Fruit fly (Drosophila melanogaster) whole organism, embryonic: ENCODE measurements around the gene CG5808.

Experiments
- CG10274 ChIP-seq: fragments of 200-800 bp; sonication (Bioruptor generic); optimal IDR thresholded peaks from 3 replicates; lab custom pipeline; 2017; ENCODE audit warnings: missing biosample characterization, mild to moderate bottlenecking, missing genetic modification characterization
- CG10979 ChIP-seq: fragments of 200-800 bp; sonication (Bioruptor generic); optimal IDR thresholded peaks from 2 replicates; lab custom pipeline; 2018; ENCODE audit warnings: missing biosample characterization, mild to moderate bottlenecking, missing genetic modification characterization, moderate library complexity
- CG11456 ChIP-seq: fragments of 200-800 bp; sonication (Bioruptor generic); IDR thresholded peaks from 3 replicates; pipeline ENCODE4 v1.3.6; 2022; ENCODE audit warnings: missing biosample characterization, missing genetic modification characterization
- CG11560 ChIP-seq: fragments of 200-800 bp; sonication (Bioruptor generic); IDR thresholded peaks from 3 replicates; pipeline ENCODE4 v1.3.6; 2022; ENCODE audit warnings: missing biosample characterization, missing genetic modification characterization
- CG11723 ChIP-seq: fragments of 200-800 bp; sonication (Bioruptor generic); optimal IDR thresholded peaks from 2 replicates; lab custom pipeline; 2017; ENCODE audit warnings: missing biosample characterization, mild to moderate bottlenecking, missing genetic modification characterization
- CG15696 ChIP-seq: fragments of 200-800 bp; sonication (Bioruptor generic); optimal IDR thresholded peaks from 2 replicates; lab custom pipeline; 2019; ENCODE audit warnings: missing biosample characterization, mild to moderate bottlenecking, missing genetic modification characterization, moderate library complexity
- CG1603 ChIP-seq: fragments of 200-800 bp; sonication (Bioruptor generic); optimal IDR thresholded peaks from 2 replicates; lab custom pipeline; 2019; ENCODE audit warnings: missing biosample characterization, mild to moderate bottlenecking, missing genetic modification characterization, moderate library complexity
- CG17359 ChIP-seq: fragments of 200-800 bp; sonication (Bioruptor generic); optimal IDR thresholded peaks from 3 replicates; lab custom pipeline; 2018; ENCODE audit warnings: missing biosample characterization, mild to moderate bottlenecking, missing genetic modification characterization, moderate library complexity
- CG17912 ChIP-seq: fragments of 200-800 bp; sonication (Bioruptor generic); optimal IDR thresholded peaks from 2 replicates; lab custom pipeline; 2018; ENCODE audit warnings: missing biosample characterization, mild to moderate bottlenecking, missing genetic modification characterization
- CG18599 ChIP-seq: fragments of 200-800 bp; sonication (Bioruptor generic); optimal IDR thresholded peaks from 3 replicates; lab custom pipeline; 2017; ENCODE audit warnings: missing biosample characterization, missing genetic modification characterization, mild to moderate bottlenecking, moderate library complexity, missing genetic modification reagents
- CG33557 ChIP-seq: fragments of 200-800 bp; sonication (Bioruptor generic); optimal IDR thresholded peaks from 2 replicates; lab custom pipeline; 2019; ENCODE audit warnings: missing biosample characterization, mild to moderate bottlenecking, missing genetic modification characterization, moderate library complexity
- CG4617 ChIP-seq: fragments of 200-800 bp; sonication (Bioruptor generic); optimal IDR thresholded peaks from 3 replicates; lab custom pipeline; 2016; ENCODE audit warnings: missing biosample characterization, missing genetic modification characterization, borderline replicate concordance
- CG4707 ChIP-seq: fragments of 200-800 bp; sonication (Bioruptor generic); optimal IDR thresholded peaks from 2 replicates; lab custom pipeline; 2018; ENCODE audit warnings: missing biosample characterization, mild to moderate bottlenecking, missing genetic modification characterization, moderate library complexity
- CG4854 ChIP-seq: fragments of 200-800 bp; sonication (Bioruptor generic); optimal IDR thresholded peaks from 2 replicates; lab custom pipeline; 2016; ENCODE audit warnings: missing biosample characterization, missing genetic modification characterization, inconsistent platforms
- CG5953 ChIP-seq: fragments of 200-800 bp; sonication (Bioruptor generic); IDR thresholded peaks from 2 replicates; pipeline ENCODE4 v1.3.6; 2022; ENCODE audit warnings: missing biosample characterization, missing genetic modification characterization
- CG6791 ChIP-seq: fragments of 200-800 bp; sonication (Bioruptor generic); IDR thresholded peaks from 3 replicates; pipeline ENCODE4 v1.3.6; 2022; ENCODE audit warnings: missing biosample characterization, missing genetic modification characterization; ENCODE audit not compliant: partially characterized antibody
- CG7963 ChIP-seq: fragments of 200-800 bp; sonication (Bioruptor generic); IDR thresholded peaks from 3 replicates; pipeline ENCODE4 v1.3.6; 2022; ENCODE audit warnings: missing biosample characterization, missing genetic modification characterization; ENCODE audit not compliant: partially characterized antibody
- CG8290 ChIP-seq, 3 experiments: fragments of 200-800 bp; sonication (Bioruptor generic); optimal IDR thresholded peaks; 2 replicates each; lab custom pipeline; 2016 to 2019; ENCODE audit warnings: missing biosample characterization in 3 of 3, missing genetic modification characterization in 3 of 3, mild to moderate bottlenecking in 2 of 3, moderate library complexity in 1 of 3
- Deaf1 ChIP-seq: fragments of 200-800 bp; optimal IDR thresholded peaks from 3 replicates; lab custom pipeline; 2019; ENCODE audit warnings: missing biosample characterization, mild to moderate bottlenecking, missing genetic modification characterization, moderate library complexity
- Dip3 ChIP-seq: fragments of 200-800 bp; sonication (Bioruptor generic); optimal IDR thresholded peaks from 3 replicates; lab custom pipeline; 2016; ENCODE audit warnings: missing biosample characterization, missing genetic modification characterization
- Doc2 ChIP-seq: fragments of 200-800 bp; sonication (Bioruptor generic); IDR thresholded peaks from 2 replicates; pipeline ENCODE4 v1.3.6; 2022; ENCODE audit warnings: missing biosample characterization, missing genetic modification characterization
- Dp ChIP-seq: fragments of 200-800 bp; sonication (Bioruptor generic); optimal IDR thresholded peaks from 2 replicates; lab custom pipeline; 2018; ENCODE audit warnings: missing biosample characterization, mild to moderate bottlenecking, missing genetic modification characterization, moderate library complexity
- E2f1 ChIP-seq: fragments of 200-800 bp; sonication (Bioruptor generic); IDR thresholded peaks from 2 replicates; pipeline ENCODE4 v1.3.6; 2022; ENCODE audit warnings: missing biosample characterization, missing genetic modification characterization
- E2f2 ChIP-seq: fragments of 200-800 bp; sonication (Bioruptor generic); IDR thresholded peaks from 2 replicates; pipeline ENCODE4 v1.3.6; 2022; ENCODE audit warnings: missing biosample characterization, missing genetic modification characterization
- H2.0 ChIP-seq: fragments of 200-800 bp; sonication (Bioruptor generic); IDR thresholded peaks from 2 replicates; pipeline ENCODE4 v1.3.6; 2022; ENCODE audit warnings: missing biosample characterization, missing genetic modification characterization
- Nf-YC ChIP-seq: fragments of 200-800 bp; optimal IDR thresholded peaks from 3 replicates; lab custom pipeline; 2019; ENCODE audit warnings: missing biosample characterization, mild to moderate bottlenecking, missing genetic modification characterization, moderate library complexity
- Ssrp ChIP-seq: fragments of 200-800 bp; sonication (Bioruptor generic); optimal IDR thresholded peaks from 2 replicates; lab custom pipeline; 2018; ENCODE audit warnings: missing biosample characterization, mild to moderate bottlenecking, missing genetic modification characterization, moderate library complexity
- Xrp1 ChIP-seq: fragments of 200-800 bp; sonication (Bioruptor generic); IDR thresholded peaks from 2 replicates; pipeline ENCODE4 v1.3.6; 2022; ENCODE audit warnings: missing biosample characterization, missing genetic modification characterization
- bbx ChIP-seq: fragments of 200-800 bp; sonication (Bioruptor generic); IDR thresholded peaks from 2 replicates; pipeline ENCODE4 v1.3.6; 2022; ENCODE audit warnings: missing biosample characterization, missing genetic modification characterization; ENCODE audit not compliant: partially characterized antibody
- crp ChIP-seq, 2 experiments: fragments of 200-800 bp; sonication (Bioruptor generic); optimal IDR thresholded peaks; 2 replicates in 1 of 2; 3 replicates in 1 of 2; lab custom pipeline; 2017; ENCODE audit warnings: missing biosample characterization in 2 of 2, missing genetic modification characterization in 2 of 2, mild to moderate bottlenecking in 1 of 2, moderate library complexity in 1 of 2
- eve ChIP-seq, 2 experiments: fragments of >200 bp; optimal IDR thresholded peaks; 2 replicates each; lab custom pipeline; 2017; ENCODE audit warnings: missing biosample characterization in 2 of 2, missing genetic modification characterization in 2 of 2
- ftz-f1 ChIP-seq: fragments of 200-800 bp; sonication (Bioruptor generic); optimal IDR thresholded peaks from 2 replicates; lab custom pipeline; 2016; ENCODE audit warnings: missing biosample characterization, missing genetic modification characterization
- gcm ChIP-seq: fragments of 200-800 bp; sonication (Bioruptor generic); optimal IDR thresholded peaks from 2 replicates; lab custom pipeline; 2019; ENCODE audit warnings: missing biosample characterization, mild to moderate bottlenecking, missing genetic modification characterization, moderate library complexity
- h ChIP-seq: fragments of >200 bp; optimal IDR thresholded peaks from 2 replicates; lab custom pipeline; 2017
- ham ChIP-seq: fragments of 200-800 bp; sonication (Bioruptor generic); IDR thresholded peaks from 2 replicates; pipeline ENCODE4 v1.3.6; 2022; ENCODE audit warnings: missing biosample characterization, missing genetic modification characterization
- hb ChIP-seq: fragments of 200-800 bp; sonication (Bioruptor generic); IDR thresholded peaks from 3 replicates; pipeline ENCODE4 v1.3.6; 2022; ENCODE audit warnings: missing biosample characterization, missing genetic modification characterization; ENCODE audit not compliant: partially characterized antibody
- hkb ChIP-seq, 2 experiments: fragments of 200-800 bp in 1 of 2; fragments of >200 bp in 1 of 2; sonication (Bioruptor generic) in 1 of 2; IDR thresholded peaks in 1 of 2; optimal IDR thresholded peaks in 1 of 2; 2 replicates each; pipeline versions ENCODE4 v1.3.6 to Lab custom; 2017 to 2022; ENCODE audit warnings: missing biosample characterization in 1 of 2, missing genetic modification characterization in 1 of 2
- kay ChIP-seq: fragments of 200-800 bp; sonication (Bioruptor generic); optimal IDR thresholded peaks from 2 replicates; lab custom pipeline; 2016; ENCODE audit warnings: missing biosample characterization, missing genetic modification characterization
- lilli ChIP-seq: fragments of 200-800 bp; sonication (Bioruptor generic); optimal IDR thresholded peaks from 3 replicates; lab custom pipeline; 2016; ENCODE audit warnings: missing biosample characterization, missing genetic modification characterization
- lov ChIP-seq, 2 experiments: fragments of 200-800 bp in 1 of 2; fragments of >200 bp in 1 of 2; sonication (Bioruptor generic) in 1 of 2; IDR thresholded peaks in 1 of 2; optimal IDR thresholded peaks in 1 of 2; 2 replicates in 1 of 2; 3 replicates in 1 of 2; pipeline versions ENCODE4 v1.3.6 to Lab custom; 2017 to 2022; ENCODE audit warnings: missing biosample characterization in 1 of 2, missing genetic modification characterization in 1 of 2
- oc ChIP-seq: fragments of 200-800 bp; sonication (Bioruptor generic); optimal IDR thresholded peaks from 2 replicates; lab custom pipeline; 2018; ENCODE audit warnings: missing biosample characterization, mild to moderate bottlenecking, missing genetic modification characterization, moderate library complexity
- psq ChIP-seq: fragments of 200-800 bp; sonication (Bioruptor generic); optimal IDR thresholded peaks from 2 replicates; lab custom pipeline; 2017; ENCODE audit warnings: missing biosample characterization, missing genetic modification characterization
- pzg ChIP-seq: fragments of 200-800 bp; sonication (Bioruptor generic); optimal IDR thresholded peaks from 3 replicates; lab custom pipeline; 2018; ENCODE audit warnings: missing biosample characterization, mild to moderate bottlenecking, missing genetic modification characterization, moderate library complexity
- sd ChIP-seq: fragments of 200-800 bp; sonication (Bioruptor generic); optimal IDR thresholded peaks from 3 replicates; lab custom pipeline; 2018; ENCODE audit warnings: missing biosample characterization, mild to moderate bottlenecking, missing genetic modification characterization, moderate library complexity
- sens ChIP-seq: fragments of 200-800 bp; sonication (Bioruptor generic); peaks from one replicate; lab custom pipeline; 2016; ENCODE audit warnings: missing biosample characterization, missing genetic modification characterization
- sens-2 ChIP-seq: fragments of 200-800 bp; sonication (Bioruptor generic); IDR thresholded peaks from 2 replicates; pipeline ENCODE4 v1.3.6; 2022; ENCODE audit warnings: missing biosample characterization, missing genetic modification characterization
- sim ChIP-seq: fragments of 200-800 bp; sonication (Bioruptor generic); IDR thresholded peaks from 2 replicates; pipeline ENCODE4 v1.3.6; 2022; ENCODE audit warnings: missing biosample characterization, missing genetic modification characterization
- twi ChIP-seq: fragments of 200-800 bp; optimal IDR thresholded peaks from 2 replicates; lab custom pipeline; 2019; ENCODE audit warnings: missing biosample characterization, mild to moderate bottlenecking, missing genetic modification characterization, moderate library complexity
- yki ChIP-seq: fragments of >200 bp; optimal IDR thresholded peaks from 3 replicates; lab custom pipeline; 2018

Gene CG5808

dm6 chr3R:24809576-24810279 is 7.1 kb downstream of the CG5808 start (continued):
- TF ChIP-seq lilli (GFP tag; lab: Kevin White, UChicago), result no peak
- no peak for TF ChIP-seq sim (GFP tag; lab: Robert Waterston, UW)
- TF ChIP-seq CG1603 (tag; lab: Kevin White, UChicago), result no peak
- no peak for TF ChIP-seq CG11456
- TF ChIP-seq ham (GFP tag; lab: Robert Waterston, UW), result no peak
- TF ChIP-seq twi, result no peak
- no peak for TF ChIP-seq bbx (GFP tag; lab: Robert Waterston, UW)
- TF ChIP-seq Deaf1, result no peak
- no peak for TF ChIP-seq pzg (GFP tag; lab: Kevin White, UChicago)
- TF ChIP-seq psq (GFP tag; lab: Kevin White, UChicago), result no peak
- no peak for TF ChIP-seq hb (GFP tag; lab: Robert Waterston, UW)
- TF ChIP-seq CG10274 (GFP tag; lab: Kevin White, UChicago), result peak; percentile 25
- peak; percentile 13 for TF ChIP-seq CG10979 (tag; lab: Kevin White, UChicago)
- TF ChIP-seq sens (GFP tag; lab: Kevin White, UChicago), result peak; percentile 94
- TF ChIP-seq eve (GFP tag; optimal IDR thresholded peaks at IDR 0.05; lab: Kevin White, UChicago), result no peak
- TF ChIP-seq Xrp1 (GFP tag; lab: Robert Waterston, UW), result no peak; the same call in 1 of the 2 replicates
- no peak for TF ChIP-seq crp (GFP tag; optimal IDR thresholded peaks at IDR 0.05; lab: Kevin White, UChicago)
- peak; percentile 44 for TF ChIP-seq gcm (GFP tag; lab: Kevin White, UChicago)
- no peak for TF ChIP-seq Dp (GFP tag; lab: Kevin White, UChicago)
- TF ChIP-seq CG4707, result peak; percentile 54
- TF ChIP-seq E2f1 (GFP tag; lab: Robert Waterston, UW), result no peak
- no peak for TF ChIP-seq oc (tag; lab: Kevin White, UChicago)
- TF ChIP-seq E2f2, result no peak
- no peak for TF ChIP-seq CG7963 (GFP tag; lab: Robert Waterston, UW)
- no peak for TF ChIP-seq ftz-f1 (GFP tag; lab: Kevin White, UChicago)
- no peak for TF ChIP-seq sens-2
- TF ChIP-seq lov (optimal IDR thresholded peaks at IDR 0.05; lab: Kevin White, UChicago), result no peak
- TF ChIP-seq lov (GFP tag; IDR thresholded peaks at IDR 0.05; lab: Robert Waterston, UW), result no peak
- no peak for TF ChIP-seq H2.0 (GFP tag; lab: Robert Waterston, UW)
- TF ChIP-seq CG5953 (GFP tag; lab: Robert Waterston, UW), result no peak
- no peak for TF ChIP-seq h (lab: Kevin White, UChicago)
- no peak for TF ChIP-seq yki (lab: Kevin White, UChicago)
- no peak for TF ChIP-seq CG4617 (GFP tag; lab: Kevin White, UChicago)
- TF ChIP-seq CG4854, result peak; percentile 63
- TF ChIP-seq CG17912 (GFP tag; lab: Kevin White, UChicago), result no peak
- peak; percentile 65 for TF ChIP-seq CG33557 (GFP tag; lab: Kevin White, UChicago)
- no peak for TF ChIP-seq Nf-YC (tag; lab: Kevin White, UChicago)
- no peak for TF ChIP-seq hkb (optimal IDR thresholded peaks at IDR 0.05; lab: Kevin White, UChicago)
- peak; percentile 33; the same call in 1 of the 2 replicates for TF ChIP-seq hkb (GFP tag; IDR thresholded peaks at IDR 0.05; lab: Robert Waterston, UW)
- no peak for TF ChIP-seq CG11723 (GFP tag; lab: Kevin White, UChicago)
- TF ChIP-seq kay (GFP tag; lab: Kevin White, UChicago), result no peak
- no peak for TF ChIP-seq CG11560 (tag; lab: Robert Waterston, UW)
- TF ChIP-seq CG8290 (GFP tag; optimal IDR thresholded peaks at IDR 0.05; lab: Kevin White, UChicago), result no peak
- TF ChIP-seq CG8290 (tag; optimal IDR thresholded peaks at IDR 0.05; lab: Kevin White, UChicago), result no peak
- no peak for TF ChIP-seq Doc2
- no peak for TF ChIP-seq CG6791 (GFP tag; lab: Robert Waterston, UW)
- peak; percentile 65 for TF ChIP-seq CG17359
- TF ChIP-seq Dip3 (GFP tag; lab: Kevin White, UChicago), result no peak
- no peak for TF ChIP-seq Ssrp (tag; lab: Kevin White, UChicago)
- peak; percentile 17 for TF ChIP-seq sd
- no peak for TF ChIP-seq CG18599 (GFP tag; lab: Kevin White, UChicago)
- TF ChIP-seq CG15696 (tag; lab: Kevin White, UChicago), result peak; percentile 54
